Fruit fly (Drosophila melanogaster) whole organism, pupa: ENCODE measurements around the gene BckdhA.

ENCODE experiments used
- CG14655 ChIP-seq: fragments of 200-800 bp; sonication (Bioruptor generic); optimal IDR thresholded peaks from 3 replicates; lab custom pipeline; 2017; ENCODE audit warnings: mild to moderate bottlenecking, missing biosample characterization, missing genetic modification reagents, missing genetic modification characterization
- CG17806 ChIP-seq: fragments of 200-800 bp; sonication (Bioruptor generic); optimal IDR thresholded peaks from 2 replicates; lab custom pipeline; 2018; ENCODE audit warnings: missing biosample characterization, mild to moderate bottlenecking, missing genetic modification characterization, moderate library complexity
- CG32121 ChIP-seq: fragments of 200-800 bp; sonication (Bioruptor generic); IDR thresholded peaks from 2 replicates; pipeline ENCODE4 v1.3.6; 2022; ENCODE audit warnings: missing biosample characterization, missing genetic modification characterization
- EcR ChIP-seq: fragments of 200-800 bp; sonication (Bioruptor generic); optimal IDR thresholded peaks from 3 replicates; lab custom pipeline; 2019; ENCODE audit warnings: missing biosample characterization, missing genetic modification characterization, mild to moderate bottlenecking, moderate library complexity, missing genetic modification reagents
- fd96Ca ChIP-seq: fragments of 200-800 bp; sonication (Bioruptor generic); IDR thresholded peaks from 3 replicates; pipeline ENCODE4 v1.3.6; 2022; ENCODE audit warnings: missing biosample characterization, missing genetic modification characterization

- TF ChIP-seq fd96Ca (no peak), EcR (no peak), CG17806 (no peak), CG32121 (no peak), CG14655 (GFP tag; lab: Kevin White, UChicago) (no peak)
Measured at dm6 chr3R:9571523-9571922, 15.9 kb downstream of the BckdhA start, which contains the start of gene CG9396.
